Worm (Caenorhabditis elegans) whole organism, L1 larva: Measurements from ENCODE around the gene Y50D4A.6.

Experiments used
- C34B4.2 ChIP-seq: sonication (generic microtip); optimal IDR thresholded peaks from 2 replicates; lab custom pipeline; 2017; ENCODE audit warnings: mild to moderate bottlenecking, missing genetic modification characterization, missing compliant biosample characterization
- Y116A8C.19 ChIP-seq: sonication (generic microtip); optimal IDR thresholded peaks from 2 replicates; lab custom pipeline; 2016; ENCODE audit warnings: missing compliant biosample characterization, missing genetic modification characterization, borderline replicate concordance
- alr-1 ChIP-seq: fragments of 200-800 bp; sonication (Bioruptor generic); optimal IDR thresholded peaks from 2 replicates; lab custom pipeline; 2018; ENCODE audit warnings: borderline replicate concordance, mild to moderate bottlenecking, missing genetic modification characterization, missing compliant biosample characterization
- ama-1 ChIP-seq: fragments of 150-350 bp; optimal IDR thresholded peaks from 2 replicates; lab custom pipeline; 2014
- ceh-63 ChIP-seq: fragments of 200-800 bp; sonication (Bioruptor generic); optimal IDR thresholded peaks from 2 replicates; lab custom pipeline; 2018; ENCODE audit warnings: mild to moderate bottlenecking, missing genetic modification characterization, missing compliant biosample characterization
- ceh-82 ChIP-seq, 3 experiments: fragments of 150-350 bp in 1 of 3; sonication (generic microtip) in 2 of 3; optimal IDR thresholded peaks; 2 replicates each; lab custom pipeline; 2014 to 2017; ENCODE audit warnings: missing biosample characterization in 3 of 3, missing genetic modification characterization in 3 of 3
- ceh-88 ChIP-seq: fragments of 200-800 bp; sonication (Bioruptor generic); IDR thresholded peaks from 2 replicates; pipeline ENCODE4 v1.3.6; 2022; ENCODE audit warnings: missing genetic modification characterization, missing compliant biosample characterization
- dsc-1 ChIP-seq: sonication (generic microtip); optimal IDR thresholded peaks from 2 replicates; lab custom pipeline; 2016; ENCODE audit warnings: mild to moderate bottlenecking, missing genetic modification characterization, missing compliant biosample characterization
- efl-1 ChIP-seq, 4 experiments: fragments of 150-350 bp; optimal IDR thresholded peaks in 3 of 4; peaks in 1 of 4; 1 replicate in 1 of 4; 2 replicates in 3 of 4; lab custom pipeline; 2014; ENCODE audit warnings: missing biosample characterization in 2 of 4, missing genetic modification characterization in 2 of 4, missing genetic modification reagents in 2 of 4
- ets-5 ChIP-seq: fragments of 200-800 bp; sonication (Bioruptor generic); IDR thresholded peaks from 2 replicates; pipeline ENCODE4 v1.3.6; 2022; ENCODE audit warnings: missing genetic modification characterization, missing compliant biosample characterization
- fkh-10 ChIP-seq: sonication (generic microtip); optimal IDR thresholded peaks from 2 replicates; lab custom pipeline; 2017; ENCODE audit warnings: missing biosample characterization, missing genetic modification reagents, missing genetic modification characterization
- hlh-4 ChIP-seq: sonication (generic microtip); optimal IDR thresholded peaks from 2 replicates; lab custom pipeline; 2016; ENCODE audit warnings: mild to moderate bottlenecking, missing genetic modification characterization, missing compliant biosample characterization
- irx-1 ChIP-seq: sonication (generic microtip); optimal IDR thresholded peaks from 2 replicates; lab custom pipeline; 2016; ENCODE audit warnings: missing genetic modification characterization, missing compliant biosample characterization
- isw-1 ChIP-seq: fragments of 200-800 bp; sonication (Bioruptor generic); IDR thresholded peaks from 2 replicates; pipeline ENCODE4 v1.3.6; 2022; ENCODE audit warnings: missing genetic modification characterization, missing compliant biosample characterization
- lin-14 ChIP-seq: fragments of 200-800 bp; sonication (Bioruptor generic); optimal IDR thresholded peaks from 2 replicates; lab custom pipeline; 2018; ENCODE audit warnings: mild to moderate bottlenecking, missing genetic modification characterization, moderate library complexity, missing compliant biosample characterization
- lin-35 ChIP-seq, 2 experiments: fragments of 150-350 bp; optimal IDR thresholded peaks; 2 replicates each; lab custom pipeline; 2014; ENCODE audit warnings: missing biosample characterization in 2 of 2, missing genetic modification characterization in 2 of 2, missing genetic modification reagents in 2 of 2
- lin-39 ChIP-seq: fragments of 150-350 bp; optimal IDR thresholded peaks from 2 replicates; lab custom pipeline; 2014; ENCODE audit warnings: missing biosample characterization, missing genetic modification reagents, missing genetic modification characterization
- lir-3 ChIP-seq: sonication (generic microtip); optimal IDR thresholded peaks from 2 replicates; lab custom pipeline; 2016; ENCODE audit warnings: mild to moderate bottlenecking, missing genetic modification characterization, moderate library complexity, missing compliant biosample characterization; ENCODE audit not compliant: poor library complexity
- lsy-2 ChIP-seq, 2 experiments: fragments of 150-350 bp; optimal IDR thresholded peaks; 2 replicates each; lab custom pipeline; 2014; ENCODE audit warnings: missing biosample characterization in 2 of 2, missing genetic modification characterization in 2 of 2
- mdl-1 ChIP-seq, 2 experiments: fragments of 150-350 bp; optimal IDR thresholded peaks; 2 replicates each; lab custom pipeline; 2014 to 2017; ENCODE audit warnings: missing biosample characterization in 2 of 2, missing genetic modification characterization in 2 of 2, inconsistent platforms in 1 of 2
- mef-2 ChIP-seq: fragments of 150-350 bp; optimal IDR thresholded peaks from 2 replicates; lab custom pipeline; 2014; ENCODE audit warnings: missing biosample characterization, missing genetic modification characterization
- nhr-12 ChIP-seq: sonication (generic microtip); optimal IDR thresholded peaks from 2 replicates; lab custom pipeline; 2017; ENCODE audit warnings: missing biosample characterization, missing genetic modification characterization
- nhr-19 ChIP-seq: fragments of 200-800 bp; sonication (Bioruptor generic); conservative IDR thresholded peaks from 2 replicates; pipeline ENCODE4 v1.3.6; 2022; ENCODE audit warnings: missing genetic modification characterization, missing compliant biosample characterization
- nhr-237 ChIP-seq: fragments of 150-350 bp; optimal IDR thresholded peaks from 2 replicates; lab custom pipeline; 2014; ENCODE audit warnings: missing biosample characterization, missing genetic modification characterization
- nhr-28 ChIP-seq: fragments of 150-350 bp; optimal IDR thresholded peaks from 2 replicates; lab custom pipeline; 2014; ENCODE audit warnings: missing biosample characterization, missing genetic modification characterization
- nhr-47 ChIP-seq: sonication (generic microtip); optimal IDR thresholded peaks from 2 replicates; lab custom pipeline; 2016; ENCODE audit warnings: mild to moderate bottlenecking, missing genetic modification characterization, moderate library complexity, missing compliant biosample characterization
- nhr-71 ChIP-seq: sonication (generic microtip); optimal IDR thresholded peaks from 2 replicates; lab custom pipeline; 2016; ENCODE audit warnings: mild to moderate bottlenecking, missing genetic modification characterization, moderate library complexity, missing compliant biosample characterization
- nhr-77 ChIP-seq: fragments of 150-350 bp; optimal IDR thresholded peaks from 2 replicates; lab custom pipeline; 2014; ENCODE audit warnings: missing biosample characterization, missing genetic modification characterization
- nhr-84 ChIP-seq: sonication (generic microtip); optimal IDR thresholded peaks from 2 replicates; lab custom pipeline; 2017; ENCODE audit warnings: missing biosample characterization, missing genetic modification characterization
- nhr-90 ChIP-seq: sonication (generic microtip); optimal IDR thresholded peaks from 2 replicates; lab custom pipeline; 2016; ENCODE audit warnings: mild to moderate bottlenecking, missing genetic modification characterization, missing compliant biosample characterization; ENCODE audit not compliant: poor library complexity
- rnt-1 ChIP-seq: sonication (generic microtip); optimal IDR thresholded peaks from 2 replicates; lab custom pipeline; 2016; ENCODE audit warnings: mild to moderate bottlenecking, missing genetic modification characterization, moderate library complexity, missing compliant biosample characterization
- sox-4 ChIP-seq: sonication (generic microtip); optimal IDR thresholded peaks from 2 replicates; lab custom pipeline; 2016; ENCODE audit warnings: missing genetic modification characterization, missing compliant biosample characterization
- sup-37 ChIP-seq: fragments of 200-800 bp; sonication (Bioruptor generic); optimal IDR thresholded peaks from 2 replicates; lab custom pipeline; 2018; ENCODE audit warnings: mild to moderate bottlenecking, missing genetic modification characterization, missing compliant biosample characterization
- swsn-7 ChIP-seq: sonication (generic microtip); optimal IDR thresholded peaks from 2 replicates; lab custom pipeline; 2016; ENCODE audit warnings: missing genetic modification characterization, missing compliant biosample characterization
- tbx-2 ChIP-seq: sonication (generic microtip); optimal IDR thresholded peaks from 2 replicates; lab custom pipeline; 2016; ENCODE audit warnings: missing genetic modification characterization, missing compliant biosample characterization
- unc-130 ChIP-seq: fragments of 150-350 bp; optimal IDR thresholded peaks from 2 replicates; lab custom pipeline; 2017; ENCODE audit warnings: missing biosample characterization, missing genetic modification characterization, inconsistent platforms
- unc-30 ChIP-seq: sonication (generic microtip); optimal IDR thresholded peaks from 2 replicates; lab custom pipeline; 2017; ENCODE audit warnings: missing biosample characterization, missing genetic modification characterization
- xbp-1 ChIP-seq: sonication (generic microtip); optimal IDR thresholded peaks from 2 replicates; lab custom pipeline; 2016; ENCODE audit warnings: missing genetic modification characterization, missing compliant biosample characterization
- zag-1 ChIP-seq: fragments of 150-350 bp; optimal IDR thresholded peaks from 2 replicates; lab custom pipeline; 2014; ENCODE audit warnings: missing biosample characterization, missing genetic modification characterization
- ztf-4 ChIP-seq: fragments of 150-350 bp; optimal IDR thresholded peaks from 2 replicates; lab custom pipeline; 2014; ENCODE audit warnings: missing biosample characterization, missing genetic modification characterization

Y50D4A.6 gene

ce11 chrV:1228884-1229662 lies 30.0 kb upstream of the Y50D4A.6 start:
- TF ChIP-seq lir-3 (no peak), lsy-2 (tag; optimal IDR thresholded peaks at IDR 0.05; lab: Kevin White, UChicago) (peak in 1 of 2 experiments; percentile 36), alr-1 (tag; lab: Kevin White, UChicago) (no peak), rnt-1 (peak; percentile 71), ceh-63 (no peak), nhr-19 (GFP tag; lab: Robert Waterston, UW) (peak; percentile 20; the same call in 1 of the 2 replicates), efl-1 (optimal IDR thresholded peaks at IDR 0.05; lab: Kevin White, UChicago) (no peak), efl-1 (GFP tag; optimal IDR thresholded peaks at IDR 0.05 in 1 of 2; lab: Kevin White, UChicago) (peak in 1 of 2 experiments; percentile 42), nhr-71 (tag; lab: Kevin White, UChicago) (peak; percentile 53), mdl-1 (tag; optimal IDR thresholded peaks at IDR 0.05; lab: Kevin White, UChicago) (peak in 1 of 2 experiments; percentile 27), isw-1 (GFP tag; lab: Robert Waterston, UW) (no peak), dsc-1 (no peak), nhr-77 (no peak), unc-130 (tag; lab: Kevin White, UChicago) (peak; percentile 36), tbx-2 (tag; lab: Kevin White, UChicago) (no peak), ztf-4 (no peak), nhr-12 (no peak), nhr-47 (no peak), lin-14 (GFP tag; lab: Kevin White, UChicago) (peak; percentile 88), Y116A8C.19 (tag; lab: Kevin White, UChicago) (no peak), ceh-82 (tag; optimal IDR thresholded peaks at IDR 0.05; lab: Kevin White, UChicago) (no peak), nhr-90 (tag; lab: Kevin White, UChicago) (no peak), hlh-4 (tag; lab: Kevin White, UChicago) (no peak), nhr-28 (no peak)

- TF ChIP-seq swsn-7 = no peak
- peak; percentile 36 for TF ChIP-seq fkh-10 (GFP tag; lab: Kevin White, UChicago)
- TF ChIP-seq sup-37 (GFP tag; lab: Kevin White, UChicago) = no peak
- TF ChIP-seq irx-1 (tag; lab: Kevin White, UChicago) = no peak
- TF ChIP-seq nhr-90 (tag; lab: Kevin White, UChicago) = no peak
- no peak for TF ChIP-seq nhr-84 (tag; lab: Kevin White, UChicago)
- TF ChIP-seq unc-30 (tag; lab: Kevin White, UChicago) = no peak
- TF ChIP-seq nhr-28 = no peak
- TF ChIP-seq nhr-237 (tag; lab: Kevin White, UChicago) = no peak
- TF ChIP-seq lin-35 (GFP tag; optimal IDR thresholded peaks at IDR 0.05; lab: Kevin White, UChicago) = no peak
- no peak for TF ChIP-seq efl-1 (optimal IDR thresholded peaks at IDR 0.05; lab: Kevin White, UChicago)
- TF ChIP-seq efl-1 (GFP tag; optimal IDR thresholded peaks at IDR 0.05 in 1 of 2; lab: Kevin White, UChicago) = peak in 1 of 2 experiments; percentile 36
- no peak for TF ChIP-seq ceh-88
- peak; percentile 10 for TF ChIP-seq lin-14 (GFP tag; lab: Kevin White, UChicago)
Measured at ce11 chrV:1227756-1228665, 28.9 kb upstream of the Y50D4A.6 start.

- TF ChIP-seq fkh-10 (GFP tag; lab: Kevin White, UChicago) = no peak
- no peak for TF ChIP-seq irx-1 (tag; lab: Kevin White, UChicago)
- TF ChIP-seq ets-5 = no peak
- TF ChIP-seq C34B4.2 (tag; lab: Kevin White, UChicago) = no peak
- TF ChIP-seq mef-2 (tag; lab: Kevin White, UChicago) = no peak
- TF ChIP-seq ztf-4 = no peak
- no peak for TF ChIP-seq unc-130 (tag; lab: Kevin White, UChicago)
- TF ChIP-seq nhr-47 = no peak
- no peak for TF ChIP-seq zag-1
- no peak for TF ChIP-seq ama-1 (lab: Kevin White, UChicago)
- TF ChIP-seq mdl-1 (tag; optimal IDR thresholded peaks at IDR 0.05; lab: Kevin White, UChicago) = no peak
- TF ChIP-seq lin-39 = no peak
- TF ChIP-seq unc-30 (tag; lab: Kevin White, UChicago) = no peak
- no peak for TF ChIP-seq hlh-4 (tag; lab: Kevin White, UChicago)
- TF ChIP-seq xbp-1 (tag; lab: Kevin White, UChicago) = no peak
- no peak for TF ChIP-seq sox-4
Measured at ce11 chrV:1226239-1226638, 27.2 kb upstream of the Y50D4A.6 start.
